Worm (Caenorhabditis elegans): ENCODE measurements around the gene Y75B8A.32.

Y75B8A.32 gene

DNA sequence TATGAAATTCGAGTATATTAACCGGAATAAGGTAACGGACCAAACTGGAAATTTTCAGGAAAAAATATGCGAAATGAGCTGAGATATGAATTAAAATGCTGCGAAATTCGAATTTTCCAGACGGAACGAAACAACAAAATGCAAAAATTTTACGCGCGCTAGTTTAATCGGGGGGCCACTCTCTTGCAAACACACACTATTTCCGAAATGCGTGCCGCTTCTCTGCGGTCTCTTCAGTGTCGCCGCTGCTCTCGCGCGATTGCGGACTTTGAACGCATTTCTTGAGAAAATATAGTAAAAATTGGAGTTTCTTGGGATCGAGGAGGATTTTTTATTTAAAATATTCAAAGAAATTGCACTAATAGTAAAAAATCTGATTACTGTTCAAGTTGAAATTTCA lies 11.1 kb upstream of the Y75B8A.32 start:
- peak; percentile 3 for TF ChIP-seq gmeb-1 (tag; optimal IDR thresholded peaks at IDR 0.05)
- no peak for TF ChIP-seq nhr-12 (tag; optimal IDR thresholded peaks at IDR 0.05)
- TF ChIP-seq nhr-11 (tag; optimal IDR thresholded peaks at IDR 0.05): no peak
- peak; percentile 15 for TF ChIP-seq mbf-1 (tag; optimal IDR thresholded peaks at IDR 0.05)
- TF ChIP-seq egl-27 (tag; optimal IDR thresholded peaks at IDR 0.05): no peak
- no peak for TF ChIP-seq ceh-16 (tag; optimal IDR thresholded peaks at IDR 0.05)
- TF ChIP-seq zag-1 (tag; optimal IDR thresholded peaks at IDR 0.05): no peak
- no peak for TF ChIP-seq mdl-1 (tag; optimal IDR thresholded peaks at IDR 0.05)
- no peak for TF ChIP-seq R02D3.7 (tag; optimal IDR thresholded peaks at IDR 0.05)
- TF ChIP-seq F13H6.1 (tag; optimal IDR thresholded peaks at IDR 0.05): no peak
- peak; percentile 56 for TF ChIP-seq sem-4 (tag; optimal IDR thresholded peaks at IDR 0.05)
- no peak for TF ChIP-seq mab-5 (tag; optimal IDR thresholded peaks at IDR 0.05)
- TF ChIP-seq lin-39 (tag; optimal IDR thresholded peaks at IDR 0.05): no peak
- TF ChIP-seq lsy-2 (tag; optimal IDR thresholded peaks at IDR 0.05): no peak
- TF ChIP-seq nhr-237 (tag; optimal IDR thresholded peaks at IDR 0.05): no peak
- peak; percentile 75 for TF ChIP-seq lin-11 (tag; optimal IDR thresholded peaks at IDR 0.05)
- no peak for TF ChIP-seq ama-1 (optimal IDR thresholded peaks at IDR 0.05)
- TF ChIP-seq nhr-21 (tag; optimal IDR thresholded peaks at IDR 0.05): no peak
- no peak for TF ChIP-seq unc-39 (tag; optimal IDR thresholded peaks at IDR 0.05)
- TF ChIP-seq ztf-1 (GFP tag; conservative IDR thresholded peaks at IDR 0.05): no peak
- TF ChIP-seq nhr-77 (tag; optimal IDR thresholded peaks at IDR 0.05): no peak
- TF ChIP-seq ztf-11 (tag; optimal IDR thresholded peaks at IDR 0.05): no peak
- TF ChIP-seq lin-13 (GFP tag; optimal IDR thresholded peaks at IDR 0.05): no peak
- TF ChIP-seq nhr-129 (tag; optimal IDR thresholded peaks at IDR 0.05): peak; percentile 2
- peak; percentile 68 for TF ChIP-seq unc-55 (GFP tag; optimal IDR thresholded peaks at IDR 0.05)
- no peak for TF ChIP-seq ZK546.5 (tag; optimal IDR thresholded peaks at IDR 0.05)

ce11 chrIII:12368462-12369306 lies 10.3 kb upstream of the Y75B8A.32 start, which contains the start of gene his-72:
Gene his-72 (minus strand): TSS chrIII:12369050.
- TF ChIP-seq ztf-11 (tag; optimal IDR thresholded peaks at IDR 0.05): no peak
- peak; percentile 73 for TF ChIP-seq C34F6.9 (tag; optimal IDR thresholded peaks at IDR 0.05)
- no peak for TF ChIP-seq nhr-10 (tag; optimal IDR thresholded peaks at IDR 0.05)
- TF ChIP-seq unc-55 (GFP tag; optimal IDR thresholded peaks at IDR 0.05): peak; percentile 42
- TF ChIP-seq gmeb-1 (tag; optimal IDR thresholded peaks at IDR 0.05): peak; percentile 47
- TF ChIP-seq unc-62 (GFP tag; optimal IDR thresholded peaks at IDR 0.05): no peak
- no peak for TF ChIP-seq nhr-11 (tag; optimal IDR thresholded peaks at IDR 0.05)
- peak; percentile 10 for TF ChIP-seq blmp-1 (tag; optimal IDR thresholded peaks at IDR 0.05; ENCODE audit: insufficient read depth)
- no peak for TF ChIP-seq mbf-1 (tag; optimal IDR thresholded peaks at IDR 0.05)
- TF ChIP-seq aly-2 (tag; optimal IDR thresholded peaks at IDR 0.05): no peak
- TF ChIP-seq nhr-129 (tag; optimal IDR thresholded peaks at IDR 0.05): peak; percentile 51
- TF ChIP-seq egl-27 (tag; optimal IDR thresholded peaks at IDR 0.05): no peak
- TF ChIP-seq elt-1 (tag; optimal IDR thresholded peaks at IDR 0.05): no peak
- no peak for TF ChIP-seq unc-39 (tag; optimal IDR thresholded peaks at IDR 0.05)
- TF ChIP-seq dmd-4 (tag; optimal IDR thresholded peaks at IDR 0.05): no peak
- TF ChIP-seq snpc-4 (tag; optimal IDR thresholded peaks at IDR 0.05): no peak
- peak; percentile 62 for TF ChIP-seq nhr-25 (tag; optimal IDR thresholded peaks at IDR 0.05)
- no peak for TF ChIP-seq ceh-82 (tag; optimal IDR thresholded peaks at IDR 0.05)
- no peak for TF ChIP-seq ZK546.5 (tag; optimal IDR thresholded peaks at IDR 0.05)
- peak; percentile 77 for TF ChIP-seq lin-13 (GFP tag; optimal IDR thresholded peaks at IDR 0.05)
- TF ChIP-seq peb-1 (tag; optimal IDR thresholded peaks at IDR 0.05): no peak
- TF ChIP-seq nhr-21 (tag; optimal IDR thresholded peaks at IDR 0.05): peak; percentile 8
- TF ChIP-seq ama-1 (optimal IDR thresholded peaks at IDR 0.05): peak; percentile 93
- no peak for TF ChIP-seq R02D3.7 (tag; optimal IDR thresholded peaks at IDR 0.05)
- TF ChIP-seq sma-3 (GFP tag; optimal IDR thresholded peaks at IDR 0.05): peak; percentile 17
- TF ChIP-seq crh-2 (tag; optimal IDR thresholded peaks at IDR 0.05): peak; percentile 9
- peak; percentile 19 for TF ChIP-seq nhr-6 (tag; optimal IDR thresholded peaks at IDR 0.05)
- TF ChIP-seq mab-5 (tag; optimal IDR thresholded peaks at IDR 0.05): peak; percentile 35
- no peak for TF ChIP-seq Y55F3AM.14 (GFP tag; optimal IDR thresholded peaks at IDR 0.05)
- TF ChIP-seq mdl-1 (tag; optimal IDR thresholded peaks at IDR 0.05): peak; percentile 29 to 62
- TF ChIP-seq ceh-16 (tag; optimal IDR thresholded peaks at IDR 0.05): no peak
- no peak for TF ChIP-seq nhr-23 (tag; optimal IDR thresholded peaks at IDR 0.05)
- no peak for TF ChIP-seq elt-3 (tag; optimal IDR thresholded peaks at IDR 0.05)
- no peak for TF ChIP-seq nhr-237 (tag; optimal IDR thresholded peaks at IDR 0.05)
- peak; percentile 7 for TF ChIP-seq fos-1 (tag; optimal IDR thresholded peaks at IDR 0.05)
- peak in 1 of 2 experiments; percentile 65 for TF ChIP-seq lsy-2 (tag; optimal IDR thresholded peaks at IDR 0.05)
- TF ChIP-seq sma-9 (GFP tag; optimal IDR thresholded peaks at IDR 0.05): peak; percentile 48
- TF ChIP-seq sma-9 (tag; optimal IDR thresholded peaks at IDR 0.05): no peak
- no peak for TF ChIP-seq nhr-77 (tag; optimal IDR thresholded peaks at IDR 0.05)
- TF ChIP-seq lin-39 (tag; optimal IDR thresholded peaks at IDR 0.05): no peak
- peak; percentile 63 for TF ChIP-seq sem-4 (tag; optimal IDR thresholded peaks at IDR 0.05)
- TF ChIP-seq lin-11 (tag; optimal IDR thresholded peaks at IDR 0.05): peak; percentile 8
- TF ChIP-seq zag-1 (tag; optimal IDR thresholded peaks at IDR 0.05): peak; percentile 9
- no peak for TF ChIP-seq ztf-4 (tag; optimal IDR thresholded peaks at IDR 0.05)
- peak; percentile 52 for TF ChIP-seq F13H6.1 (tag; optimal IDR thresholded peaks at IDR 0.05)
- no peak for TF ChIP-seq ztf-1 (GFP tag; conservative IDR thresholded peaks at IDR 0.05)
- TF ChIP-seq nhr-12 (tag; optimal IDR thresholded peaks at IDR 0.05): no peak

Data from whole organism, L2 larva.